Worm (Caenorhabditis elegans) whole organism, midembryonic: ENCODE results near the gene C11H1.9.

Experiments
- T22C8.4 ChIP-seq: fragments of 200-800 bp; sonication (Bioruptor generic); IDR thresholded peaks from 2 replicates; pipeline ENCODE4 v1.3.6; 2022; ENCODE audit warnings: missing genetic modification characterization, missing compliant biosample characterization
- cog-1 ChIP-seq: sonication (generic microtip); optimal IDR thresholded peaks from 2 replicates; lab custom pipeline; 2016; ENCODE audit warnings: missing genetic modification characterization, missing compliant biosample characterization
- flt-1 ChIP-seq: fragments of 200-800 bp; sonication (Bioruptor generic); IDR thresholded peaks from 2 replicates; pipeline ENCODE4 v1.3.6; 2022; ENCODE audit warnings: missing genetic modification characterization, missing compliant biosample characterization
- klf-2 ChIP-seq: fragments of 200-800 bp; sonication (Bioruptor generic); conservative IDR thresholded peaks from 2 replicates; pipeline ENCODE4 v1.3.6; 2022; ENCODE audit warnings: missing genetic modification reagents, missing genetic modification characterization, missing compliant biosample characterization
- med-1 ChIP-seq: sonication (generic microtip); optimal IDR thresholded peaks from 2 replicates; lab custom pipeline; 2017; ENCODE audit warnings: missing genetic modification characterization, mild to moderate bottlenecking, missing compliant biosample characterization, antibody characterized with exemption, missing genetic modification reagents; ENCODE audit not compliant: insufficient read depth
- ref-1 ChIP-seq: fragments of 200-800 bp; sonication (Bioruptor generic); conservative IDR thresholded peaks from 2 replicates; pipeline ENCODE4 v1.3.6; 2022; ENCODE audit warnings: missing genetic modification reagents, missing genetic modification characterization, missing compliant biosample characterization
- tab-1 ChIP-seq: fragments of 200-800 bp; sonication (Bioruptor generic); IDR thresholded peaks from 2 replicates; pipeline ENCODE4 v1.3.6; 2022; ENCODE audit warnings: missing genetic modification characterization, missing compliant biosample characterization
- ztf-23 ChIP-seq: fragments of 200-800 bp; sonication (Bioruptor generic); IDR thresholded peaks from 2 replicates; pipeline ENCODE4 v1.3.6; 2022; ENCODE audit warnings: missing genetic modification reagents, missing genetic modification characterization, missing compliant biosample characterization
- ztf-29 ChIP-seq: fragments of 200-800 bp; sonication (Bioruptor generic); IDR thresholded peaks from 2 replicates; pipeline ENCODE4 v1.3.6; 2022; ENCODE audit warnings: missing genetic modification reagents, missing genetic modification characterization, missing compliant biosample characterization

C11H1.9 gene

ce11 chrX:14320298-14320697 is at the start of gene C11H1.9:
Gene C11H1.9, minus strand, starts transcription at chrX:14320398.
- no peak for TF ChIP-seq flt-1
- TF ChIP-seq med-1 (GFP tag; lab: Kevin White, UChicago) = no peak
- no peak for TF ChIP-seq ref-1 (GFP tag; lab: Robert Waterston, UW)
- no peak for TF ChIP-seq klf-2 (GFP tag; lab: Robert Waterston, UW)
- TF ChIP-seq T22C8.4 = no peak
- TF ChIP-seq cog-1 (tag; lab: Kevin White, UChicago) = no peak
- TF ChIP-seq ztf-23 (GFP tag; lab: Robert Waterston, UW) = no peak
- TF ChIP-seq tab-1 (GFP tag; lab: Robert Waterston, UW) = no peak
- no peak for TF ChIP-seq ztf-29

- TF ChIP-seq tab-1 (GFP tag; lab: Robert Waterston, UW) = no peak
- no peak for TF ChIP-seq ref-1 (GFP tag; lab: Robert Waterston, UW)
- TF ChIP-seq flt-1 = no peak
- TF ChIP-seq ztf-23 (GFP tag; lab: Robert Waterston, UW) = no peak
- TF ChIP-seq cog-1 (tag; lab: Kevin White, UChicago) = no peak
- no peak for TF ChIP-seq med-1 (GFP tag; lab: Kevin White, UChicago)
- TF ChIP-seq klf-2 (GFP tag; lab: Robert Waterston, UW) = no peak
- TF ChIP-seq ztf-29 = no peak
- TF ChIP-seq T22C8.4 = no peak
Measured at ce11 chrX:14366081-14366480, 45.9 kb upstream of the C11H1.9 start.

ce11 chrX:14359571-14359970 is 39.4 kb upstream of the C11H1.9 start:
- no peak for TF ChIP-seq tab-1 (GFP tag; lab: Robert Waterston, UW)
- no peak for TF ChIP-seq flt-1
- no peak for TF ChIP-seq ztf-23 (GFP tag; lab: Robert Waterston, UW)
- TF ChIP-seq T22C8.4 = no peak

ce11 chrX:14356683-14357287 is 36.6 kb upstream of the C11H1.9 start:
- TF ChIP-seq cog-1 (tag; lab: Kevin White, UChicago) (no peak), flt-1 (no peak), ztf-23 (GFP tag; lab: Robert Waterston, UW) (no peak), T22C8.4 (no peak), ref-1 (GFP tag; lab: Robert Waterston, UW) (no peak), klf-2 (GFP tag; lab: Robert Waterston, UW) (no peak), ztf-29 (no peak), med-1 (GFP tag; lab: Kevin White, UChicago) (no peak), tab-1 (GFP tag; lab: Robert Waterston, UW) (no peak)

DNA sequence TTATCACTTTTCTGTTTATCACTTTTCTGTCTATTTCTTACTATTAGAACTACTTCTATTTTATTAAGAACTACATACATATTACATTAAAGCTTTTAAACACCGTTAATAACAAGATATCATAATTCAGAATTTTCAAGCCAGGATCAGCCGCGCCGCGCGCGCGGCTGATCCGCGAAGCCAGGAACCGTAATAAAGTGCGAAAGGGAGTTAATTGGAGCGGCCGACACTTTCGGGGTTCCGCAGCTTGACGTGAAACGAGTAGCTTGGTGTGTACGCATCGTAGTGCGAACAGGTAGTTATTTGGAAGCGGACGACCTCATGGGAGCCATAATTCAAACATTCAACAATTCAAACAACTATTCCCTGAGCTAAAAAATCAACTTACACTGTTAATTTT is 34.8 kb upstream of the C11H1.9 start:
- TF ChIP-seq ref-1 (GFP tag; lab: Robert Waterston, UW) (no peak), ztf-23 (GFP tag; lab: Robert Waterston, UW) (no peak), klf-2 (GFP tag; lab: Robert Waterston, UW) (no peak), flt-1 (no peak), T22C8.4 (no peak), med-1 (GFP tag; lab: Kevin White, UChicago) (no peak), ztf-29 (no peak), tab-1 (GFP tag; lab: Robert Waterston, UW) (no peak), cog-1 (tag; lab: Kevin White, UChicago) (no peak)

- no peak for TF ChIP-seq klf-2 (GFP tag; lab: Robert Waterston, UW)
- TF ChIP-seq T22C8.4 = no peak
- TF ChIP-seq med-1 (GFP tag; lab: Kevin White, UChicago) = no peak
- TF ChIP-seq ztf-23 (GFP tag; lab: Robert Waterston, UW) = no peak
- TF ChIP-seq ref-1 (GFP tag; lab: Robert Waterston, UW) = no peak
- no peak for TF ChIP-seq tab-1 (GFP tag; lab: Robert Waterston, UW)
- no peak for TF ChIP-seq flt-1
- TF ChIP-seq ztf-29 = no peak
- TF ChIP-seq cog-1 (tag; lab: Kevin White, UChicago) = no peak
Measured at ce11 chrX:14349690-14350168, 29.5 kb upstream of the C11H1.9 start, which contains the start of gene wdr-5.2. Gene wdr-5.2, plus strand, starts transcription at chrX:14350118.

DNA sequence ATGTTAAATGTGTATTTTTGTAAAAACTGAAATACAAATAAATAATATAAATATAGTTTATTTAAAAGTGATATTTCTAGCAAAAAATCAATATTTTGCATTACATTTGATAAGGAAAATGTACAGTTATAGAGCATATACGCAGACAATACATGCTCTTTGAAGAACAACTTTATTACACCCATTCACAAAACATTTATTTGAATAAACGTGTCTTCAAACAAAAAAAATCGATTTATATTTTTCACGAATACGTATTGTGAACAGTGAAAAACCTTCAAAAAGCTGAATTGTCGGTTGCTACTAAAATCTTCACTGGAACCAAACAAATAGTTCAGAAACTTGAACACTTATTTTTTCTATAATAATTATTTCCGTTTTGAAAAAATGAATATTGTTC is 27.4 kb upstream of the C11H1.9 start, which contains the start of gene K04G11.3:
Gene K04G11.3, minus strand, starts transcription at position 101 of the 400 bp plus-strand sequence.
- TF ChIP-seq ref-1 (GFP tag; lab: Robert Waterston, UW) (no peak), T22C8.4 (no peak), ztf-23 (GFP tag; lab: Robert Waterston, UW) (no peak), cog-1 (tag; lab: Kevin White, UChicago) (no peak), tab-1 (GFP tag; lab: Robert Waterston, UW) (no peak), flt-1 (no peak), med-1 (GFP tag; lab: Kevin White, UChicago) (no peak), klf-2 (GFP tag; lab: Robert Waterston, UW) (no peak), ztf-29 (no peak)

- TF ChIP-seq tab-1 (GFP tag; lab: Robert Waterston, UW) (no peak), T22C8.4 (no peak), ztf-29 (no peak), cog-1 (tag; lab: Kevin White, UChicago) (no peak), ztf-23 (GFP tag; lab: Robert Waterston, UW) (no peak), flt-1 (no peak), ref-1 (GFP tag; lab: Robert Waterston, UW) (no peak), klf-2 (GFP tag; lab: Robert Waterston, UW) (no peak)
Measured at ce11 chrX:14340381-14340780, 20.2 kb upstream of the C11H1.9 start, which contains the start of gene sel-7. Gene sel-7, minus strand, starts transcription at chrX:14340481.

DNA sequence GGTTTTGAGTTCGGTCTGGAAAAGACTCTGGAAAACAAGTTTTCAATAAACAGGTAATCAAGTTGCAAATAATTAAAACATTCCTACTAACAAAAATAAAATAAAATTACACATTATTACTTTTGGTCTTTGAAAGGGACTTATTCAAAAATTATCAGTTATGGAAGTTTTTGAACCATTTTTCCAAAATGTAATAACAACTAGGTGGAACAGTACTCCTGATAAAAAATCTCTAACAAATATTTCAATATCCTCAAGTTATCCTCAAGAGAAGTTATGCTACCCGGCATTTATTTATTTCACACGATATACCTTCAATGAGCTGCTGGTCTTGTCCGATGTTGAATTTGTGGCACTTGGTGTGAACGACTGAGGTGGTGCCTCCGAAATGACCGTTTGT is 19.5 kb upstream of the C11H1.9 start:
- TF ChIP-seq med-1 (GFP tag; lab: Kevin White, UChicago) (no peak), ztf-29 (no peak), ref-1 (GFP tag; lab: Robert Waterston, UW) (no peak), klf-2 (GFP tag; lab: Robert Waterston, UW) (no peak), tab-1 (GFP tag; lab: Robert Waterston, UW) (no peak), ztf-23 (GFP tag; lab: Robert Waterston, UW) (no peak), flt-1 (no peak), cog-1 (tag; lab: Kevin White, UChicago) (no peak), T22C8.4 (no peak)
